Worm (Caenorhabditis elegans): ENCODE measurements around the gene spig-1.

DNA sequence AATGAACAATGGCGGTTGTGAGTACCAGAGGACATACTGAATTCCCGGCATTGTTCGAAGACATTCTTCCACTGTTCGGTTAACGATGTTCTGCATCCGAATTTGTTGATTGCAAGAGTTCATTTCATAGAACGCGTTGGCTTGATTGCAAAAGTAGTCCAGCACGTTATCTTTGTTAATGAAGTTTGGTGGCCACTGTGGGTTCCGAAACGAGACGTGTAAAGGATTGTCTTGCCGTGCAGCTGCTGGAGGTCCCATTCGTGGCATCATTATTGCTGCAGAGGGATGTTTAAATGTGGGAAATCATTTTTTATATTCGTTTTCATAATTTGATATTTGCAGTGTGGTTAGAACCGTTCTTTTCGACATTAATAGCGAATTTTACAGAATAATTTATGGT is 7.8 kb downstream of the spig-1 start, which contains the start of gene mdt-6:
- TF ChIP-seq pha-4 (tag; optimal IDR thresholded peaks at IDR 0.05) (no peak), nhr-28 (tag; optimal IDR thresholded peaks at IDR 0.05) (no peak), fkh-10 (GFP tag; optimal IDR thresholded peaks at IDR 0.05) (no peak), unc-62 (GFP tag; optimal IDR thresholded peaks at IDR 0.05) (no peak), ama-1 (optimal IDR thresholded peaks at IDR 0.05) (peak; percentile 51), ceh-82 (tag; optimal IDR thresholded peaks at IDR 0.05) (no peak), nhr-23 (tag; optimal IDR thresholded peaks at IDR 0.05) (no peak), ceh-9 (tag; optimal IDR thresholded peaks at IDR 0.05) (no peak), zag-1 (tag; optimal IDR thresholded peaks at IDR 0.05) (no peak), egl-5 (tag; optimal IDR thresholded peaks at IDR 0.05) (no peak)
